Worm (Caenorhabditis elegans): ENCODE results near the gene T07F8.4.

DNA sequence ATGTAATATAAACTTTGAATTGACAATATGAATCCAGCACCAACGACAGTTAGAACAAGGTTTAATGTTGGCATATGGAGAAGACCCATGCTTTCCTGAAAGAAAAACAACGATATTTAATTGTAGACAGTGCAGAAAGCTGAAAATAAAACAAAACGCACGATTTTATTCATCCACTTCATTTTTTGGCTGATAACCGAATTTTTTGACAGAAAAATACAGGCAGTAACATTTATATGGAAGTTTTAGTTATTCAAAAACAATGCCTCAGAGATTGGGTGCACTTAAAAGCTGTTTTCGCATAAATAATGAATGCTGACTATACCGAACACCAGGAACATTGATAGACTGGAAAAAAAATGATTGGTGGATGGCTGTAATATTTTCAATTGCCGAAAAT is 33.9 kb upstream of the T07F8.4 start, which contains the start of gene mfsd-13.2:
- TF ChIP-seq lsy-2 (tag; optimal IDR thresholded peaks at IDR 0.05) (no peak), lin-13 (tag; optimal IDR thresholded peaks at IDR 0.05) (no peak), blmp-1 (tag; optimal IDR thresholded peaks at IDR 0.05) (no peak), nhr-76 (tag; optimal IDR thresholded peaks at IDR 0.05) (no peak), unc-62 (GFP tag; optimal IDR thresholded peaks at IDR 0.05) (no peak), nhr-28 (tag; optimal IDR thresholded peaks at IDR 0.05) (no peak)

Measured in whole organism, mixed stage, embryonic.